Fruit fly (Drosophila melanogaster) whole organism, prepupa: ENCODE data around the gene CG7656.

ENCODE experiments used
- Blimp-1 ChIP-seq: fragments of 200-800 bp; sonication (Bioruptor generic); optimal IDR thresholded peaks from 3 replicates; lab custom pipeline; 2017; ENCODE audit warnings: missing biosample characterization, missing genetic modification characterization, mild to moderate bottlenecking, moderate library complexity, missing genetic modification reagents
- CG1621 ChIP-seq: fragments of 200-800 bp; sonication (Bioruptor generic); optimal IDR thresholded peaks from 3 replicates; lab custom pipeline; 2018; ENCODE audit warnings: missing biosample characterization, mild to moderate bottlenecking, missing genetic modification characterization
- CG31627 ChIP-seq: fragments of 200-800 bp; sonication (Bioruptor generic); optimal IDR thresholded peaks from 3 replicates; lab custom pipeline; 2016; ENCODE audit warnings: missing biosample characterization, missing genetic modification characterization
- CG8119 ChIP-seq: fragments of 200-800 bp; sonication (Bioruptor generic); IDR thresholded peaks from 3 replicates; pipeline ENCODE4 v1.3.6; 2022; ENCODE audit warnings: missing biosample characterization, missing genetic modification characterization
- Eip75B ChIP-seq: fragments of 200-800 bp; sonication (Bioruptor generic); optimal IDR thresholded peaks from 3 replicates; lab custom pipeline; 2016; ENCODE audit warnings: missing biosample characterization, missing genetic modification characterization
- Ets21C ChIP-seq: fragments of 200-800 bp; sonication (Bioruptor generic); optimal IDR thresholded peaks from 3 replicates; lab custom pipeline; 2016; ENCODE audit warnings: missing biosample characterization, missing genetic modification characterization
- Gug ChIP-seq: fragments of 200-800 bp; sonication (Bioruptor generic); IDR thresholded peaks from 2 replicates; pipeline ENCODE4 v1.3.6; 2022; ENCODE audit warnings: missing biosample characterization, missing genetic modification characterization
- Sox14 ChIP-seq: fragments of 200-800 bp; sonication (Bioruptor generic); optimal IDR thresholded peaks from 3 replicates; lab custom pipeline; 2016; ENCODE audit warnings: missing biosample characterization, missing genetic modification characterization
- eg ChIP-seq: fragments of 200-800 bp; sonication (Bioruptor generic); IDR thresholded peaks from 3 replicates; pipeline ENCODE4 v1.3.6; 2022; ENCODE audit warnings: missing biosample characterization, missing genetic modification characterization
- esn ChIP-seq: fragments of 200-800 bp; sonication (Bioruptor generic); optimal IDR thresholded peaks from 2 replicates; lab custom pipeline; 2016; ENCODE audit warnings: missing biosample characterization, mild to moderate bottlenecking, missing genetic modification characterization, moderate library complexity
- fkh ChIP-seq: fragments of 200-800 bp; sonication (Bioruptor generic); optimal IDR thresholded peaks from 3 replicates; lab custom pipeline; 2017; ENCODE audit warnings: missing biosample characterization, mild to moderate bottlenecking, missing genetic modification characterization, moderate library complexity
- salr ChIP-seq, 2 experiments: fragments of 200-800 bp; sonication (Bioruptor generic); optimal IDR thresholded peaks; 3 replicates each; lab custom pipeline; 2016 to 2018; ENCODE audit warnings: missing biosample characterization in 2 of 2, missing genetic modification characterization in 2 of 2, mild to moderate bottlenecking in 1 of 2
- svp ChIP-seq: fragments of 200-800 bp; sonication (Bioruptor generic); peaks from one replicate; lab custom pipeline; 2016; ENCODE audit warnings: missing biosample characterization, missing genetic modification characterization
- vri ChIP-seq: fragments of 200-800 bp; sonication (Bioruptor generic); optimal IDR thresholded peaks from 3 replicates; lab custom pipeline; 2016; ENCODE audit warnings: missing biosample characterization, mild to moderate bottlenecking, missing genetic modification characterization

- TF ChIP-seq Blimp-1 (GFP tag; lab: Kevin White, UChicago) = no peak
- TF ChIP-seq Sox14 (GFP tag; lab: Kevin White, UChicago) = no peak
- no peak for TF ChIP-seq CG8119 (GFP tag; lab: Robert Waterston, UW)
- TF ChIP-seq salr (GFP tag; optimal IDR thresholded peaks at IDR 0.05; lab: Kevin White, UChicago) = no peak
- no peak for TF ChIP-seq esn
- TF ChIP-seq eg (GFP tag; lab: Robert Waterston, UW) = no peak
- TF ChIP-seq fkh (GFP tag; lab: Kevin White, UChicago) = no peak
- TF ChIP-seq Ets21C = no peak
- no peak for TF ChIP-seq Gug (GFP tag; lab: Robert Waterston, UW)
- no peak for TF ChIP-seq CG1621 (tag; lab: Kevin White, UChicago)
- no peak for TF ChIP-seq CG31627 (GFP tag; lab: Kevin White, UChicago)
- TF ChIP-seq vri (GFP tag; lab: Kevin White, UChicago) = no peak
- TF ChIP-seq Eip75B (GFP tag; lab: Kevin White, UChicago) = no peak
- TF ChIP-seq svp = peak; percentile 84
These were observed 19.2 kb downstream of the CG7656 start for dm6 chr3L:15568748-15569147.
